Fruit fly (Drosophila melanogaster): ENCODE data around the gene CG9503.

The CG9503 gene

dm6 chrX:14885554-14885953 is 37.7 kb downstream of the CG9503 start:
- TF ChIP-seq CG14655 (GFP tag; optimal IDR thresholded peaks at IDR 0.05) (no peak), gl (tag; optimal IDR thresholded peaks at IDR 0.05) (no peak)

dm6 chrX:14883993-14884392 is 39.3 kb downstream of the CG9503 start:
- TF ChIP-seq CG34367 (tag; optimal IDR thresholded peaks at IDR 0.05) (no peak), CG17806 (tag; optimal IDR thresholded peaks at IDR 0.05) (no peak), D1 (tag; optimal IDR thresholded peaks at IDR 0.05) (no peak), CG8159 (tag; optimal IDR thresholded peaks at IDR 0.05) (no peak), fd96Ca (GFP tag; IDR thresholded peaks at IDR 0.05) (no peak), CG4496 (GFP tag; IDR thresholded peaks at IDR 0.05) (no peak), Pif1B (GFP tag; optimal IDR thresholded peaks at IDR 0.05) (no peak), gl (tag; optimal IDR thresholded peaks at IDR 0.05) (no peak), CG15710 (tag; optimal IDR thresholded peaks at IDR 0.05) (no peak), rn (GFP tag; IDR thresholded peaks at IDR 0.05) (no peak), CG12605 (GFP tag; IDR thresholded peaks at IDR 0.05) (no peak), CG10348 (GFP tag; IDR thresholded peaks at IDR 0.05) (no peak), EcR (GFP tag; optimal IDR thresholded peaks at IDR 0.05) (no peak), CG32121 (GFP tag; IDR thresholded peaks at IDR 0.05) (no peak), Pif1A (GFP tag; optimal IDR thresholded peaks at IDR 0.05) (no peak), CG9948 (tag; optimal IDR thresholded peaks at IDR 0.05) (no peak), Snoo (tag; optimal IDR thresholded peaks at IDR 0.05) (no peak)

dm6 chrX:14882536-14883118 is 40.7 kb downstream of the CG9503 start, which contains the start of the genes CG45064 and CG45065:
TSS of gene CG45064 (minus strand) at chrX:14882586.
TSS of gene CG45065 (minus strand) at chrX:14882586.
- TF ChIP-seq CG15710 (tag; optimal IDR thresholded peaks at IDR 0.05) (peak; percentile 61), CG9948 (tag; optimal IDR thresholded peaks at IDR 0.05) (peak; percentile 68), fd96Ca (GFP tag; IDR thresholded peaks at IDR 0.05) (peak; percentile 87), EcR (GFP tag; optimal IDR thresholded peaks at IDR 0.05) (no peak), D1 (tag; optimal IDR thresholded peaks at IDR 0.05) (no peak), CG4496 (GFP tag; IDR thresholded peaks at IDR 0.05) (peak; percentile 92), CG8301 (tag; optimal IDR thresholded peaks at IDR 0.05) (peak; percentile 73), CG13204 (GFP tag; optimal IDR thresholded peaks at IDR 0.05) (no peak), Pif1B (GFP tag; optimal IDR thresholded peaks at IDR 0.05) (peak; percentile 85), CG12605 (GFP tag; IDR thresholded peaks at IDR 0.05) (peak; percentile 82), Pif1A (GFP tag; optimal IDR thresholded peaks at IDR 0.05) (peak; percentile 89), CG8159 (tag; optimal IDR thresholded peaks at IDR 0.05) (peak; percentile 67), Snoo (tag; optimal IDR thresholded peaks at IDR 0.05) (peak; percentile 54), gl (tag; optimal IDR thresholded peaks at IDR 0.05) (no peak), CG10348 (GFP tag; IDR thresholded peaks at IDR 0.05) (0 out of 2 replicates have a peak, but pooled peaks have one; percentile 38), Ets98B (GFP tag; IDR thresholded peaks at IDR 0.05) (peak; percentile 93), CG14655 (GFP tag; optimal IDR thresholded peaks at IDR 0.05) (peak; percentile 56), rn (GFP tag; IDR thresholded peaks at IDR 0.05) (peak; percentile 71), CG34367 (tag; optimal IDR thresholded peaks at IDR 0.05) (peak; percentile 37), CG32121 (GFP tag; IDR thresholded peaks at IDR 0.05) (peak; percentile 91), CG17806 (tag; optimal IDR thresholded peaks at IDR 0.05) (peak; percentile 70)

- no peak for TF ChIP-seq CG15710 (tag; optimal IDR thresholded peaks at IDR 0.05)
- no peak for TF ChIP-seq fd96Ca (GFP tag; IDR thresholded peaks at IDR 0.05)
- no peak for TF ChIP-seq Pif1B (GFP tag; optimal IDR thresholded peaks at IDR 0.05)
- no peak for TF ChIP-seq gl (tag; optimal IDR thresholded peaks at IDR 0.05)
- no peak for TF ChIP-seq CG8301 (tag; optimal IDR thresholded peaks at IDR 0.05)
- no peak for TF ChIP-seq CG34367 (tag; optimal IDR thresholded peaks at IDR 0.05)
- no peak for TF ChIP-seq EcR (GFP tag; optimal IDR thresholded peaks at IDR 0.05)
- no peak for TF ChIP-seq D1 (tag; optimal IDR thresholded peaks at IDR 0.05)
- no peak for TF ChIP-seq CG10348 (GFP tag; IDR thresholded peaks at IDR 0.05)
- no peak for TF ChIP-seq Ets98B (GFP tag; IDR thresholded peaks at IDR 0.05)
- TF ChIP-seq CG13204 (GFP tag; optimal IDR thresholded peaks at IDR 0.05) = no peak
- no peak for TF ChIP-seq CG14655 (GFP tag; optimal IDR thresholded peaks at IDR 0.05)
- no peak for TF ChIP-seq rn (GFP tag; IDR thresholded peaks at IDR 0.05)
- TF ChIP-seq CG4496 (GFP tag; IDR thresholded peaks at IDR 0.05) = no peak
Measured at dm6 chrX:14878917-14879316, 44.4 kb downstream of the CG9503 start.

- no peak for TF ChIP-seq CG17806 (tag; optimal IDR thresholded peaks at IDR 0.05)
- TF ChIP-seq EcR (GFP tag; optimal IDR thresholded peaks at IDR 0.05) = peak; percentile 13
- no peak for TF ChIP-seq CG10348 (GFP tag; IDR thresholded peaks at IDR 0.05)
- TF ChIP-seq gl (tag; optimal IDR thresholded peaks at IDR 0.05) = no peak
- no peak for TF ChIP-seq Snoo (tag; optimal IDR thresholded peaks at IDR 0.05)
Measured at dm6 chrX:14871028-14871427, 52.3 kb downstream of the CG9503 start, which contains the start of gene CG9518. TSS of gene CG9518 (minus strand) at chrX:14871181.

All from whole organism, pupa.